Worm (Caenorhabditis elegans): ENCODE data around the gene F55G7.5.

F55G7.5 gene

DNA sequence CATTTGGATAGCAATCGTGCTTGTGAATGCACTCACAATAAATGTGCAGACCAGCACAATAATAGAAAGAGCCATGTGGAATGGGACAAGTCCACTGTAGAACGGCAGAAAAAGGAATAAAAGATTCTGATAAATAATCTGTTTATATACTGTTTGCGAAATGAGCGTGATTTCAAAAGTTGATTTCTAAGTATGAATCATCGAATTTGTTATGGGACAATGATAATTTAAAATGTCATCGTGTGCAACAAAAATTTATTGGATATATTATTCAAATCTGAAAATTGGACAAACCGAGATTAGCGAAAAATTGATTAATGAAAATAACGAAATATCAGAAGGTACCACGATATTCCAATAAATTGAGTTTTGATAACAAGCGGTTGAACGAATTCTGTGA is at the start of gene F55G7.5:
Gene F55G7.5, minus strand, starts transcription at position 101 of the 400 bp plus-strand sequence.
- TF ChIP-seq nhr-11 (tag; optimal IDR thresholded peaks at IDR 0.05) (no peak), ceh-9 (tag; optimal IDR thresholded peaks at IDR 0.05) (no peak), ceh-28 (tag; optimal IDR thresholded peaks at IDR 0.05) (no peak), ama-1 (optimal IDR thresholded peaks at IDR 0.05) (no peak), eor-1 (tag; optimal IDR thresholded peaks at IDR 0.05) (no peak), lin-39 (tag; optimal IDR thresholded peaks at IDR 0.05) (no peak), ztf-4 (tag; optimal IDR thresholded peaks at IDR 0.05) (no peak), lin-15B (tag; optimal IDR thresholded peaks at IDR 0.05) (no peak), daf-12 (tag; optimal IDR thresholded peaks at IDR 0.05) (no peak), unc-39 (tag; optimal IDR thresholded peaks at IDR 0.05) (no peak), pqm-1 (tag; optimal IDR thresholded peaks at IDR 0.05) (no peak), mml-1 (tag; optimal IDR thresholded peaks at IDR 0.05) (no peak), egl-5 (tag; optimal IDR thresholded peaks at IDR 0.05) (no peak), nhr-76 (tag; optimal IDR thresholded peaks at IDR 0.05) (no peak), elt-3 (tag; optimal IDR thresholded peaks at IDR 0.05) (no peak), nhr-12 (tag; optimal IDR thresholded peaks at IDR 0.05) (no peak), pha-4 (tag; optimal IDR thresholded peaks at IDR 0.05) (no peak), egl-27 (tag; optimal IDR thresholded peaks at IDR 0.05) (no peak), ceh-82 (tag; optimal IDR thresholded peaks at IDR 0.05) (no peak)

DNA sequence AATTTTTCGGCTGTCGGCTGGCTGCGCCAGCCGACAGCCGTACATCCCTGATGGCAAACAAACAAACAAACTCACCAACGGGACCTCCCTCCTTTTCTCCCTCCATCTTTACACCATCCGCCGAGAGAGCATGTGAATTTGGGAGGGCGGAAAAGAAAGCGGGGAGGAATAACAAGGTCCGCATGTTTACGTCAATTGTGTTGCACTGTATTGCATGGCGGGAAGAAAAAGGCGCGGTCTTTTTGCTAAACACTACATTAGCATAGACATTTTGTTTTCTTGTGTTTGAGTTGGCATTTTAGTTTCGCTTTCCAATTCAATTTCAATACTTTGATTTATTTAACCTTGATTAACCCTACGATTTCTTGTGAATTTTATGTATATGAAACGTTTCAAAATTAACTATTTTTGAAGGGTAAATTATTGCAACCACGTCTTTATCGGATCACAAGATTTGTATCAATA is 49.2 kb upstream of the F55G7.5 start, which contains the start of gene C49F5.6:
Gene C49F5.6, plus strand, starts transcription at position 415 of the 465 bp plus-strand sequence.
- no peak for TF ChIP-seq unc-62 (GFP tag; optimal IDR thresholded peaks at IDR 0.05)
- no peak for TF ChIP-seq nhr-23 (tag; optimal IDR thresholded peaks at IDR 0.05)

DNA sequence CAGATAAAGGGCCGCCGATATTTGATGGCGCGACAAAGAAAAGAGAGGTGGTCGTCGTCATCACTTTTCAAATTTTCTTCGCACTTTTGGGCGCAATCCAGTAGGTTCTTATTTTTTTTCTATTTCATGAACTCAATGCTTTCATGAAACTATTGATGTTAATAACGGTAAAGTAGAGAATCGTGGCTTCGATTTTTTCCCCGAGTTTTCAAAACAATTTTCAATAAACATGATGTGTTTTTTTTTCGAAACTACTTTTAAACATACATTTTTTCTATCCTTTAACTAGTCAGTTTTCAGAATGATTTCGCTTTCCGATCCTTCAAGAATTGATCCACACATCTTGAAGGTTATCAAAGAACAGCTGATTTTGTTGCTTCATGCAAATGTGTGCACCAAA is 47.2 kb upstream of the F55G7.5 start, which contains the start of gene C49F5.5:
Gene C49F5.5, plus strand, starts transcription at position 301 of the 400 bp plus-strand sequence.
- TF ChIP-seq elt-2 (tag; optimal IDR thresholded peaks at IDR 0.05) (no peak), elt-3 (tag; optimal IDR thresholded peaks at IDR 0.05) (no peak), R02D3.7 (tag; optimal IDR thresholded peaks at IDR 0.05) (no peak), lin-39 (tag; optimal IDR thresholded peaks at IDR 0.05) (no peak), ZK546.5 (tag; optimal IDR thresholded peaks at IDR 0.05) (no peak), hmg-11 (tag; optimal IDR thresholded peaks at IDR 0.05) (no peak), egl-27 (tag; optimal IDR thresholded peaks at IDR 0.05) (no peak), nhr-28 (tag; optimal IDR thresholded peaks at IDR 0.05) (no peak)

DNA sequence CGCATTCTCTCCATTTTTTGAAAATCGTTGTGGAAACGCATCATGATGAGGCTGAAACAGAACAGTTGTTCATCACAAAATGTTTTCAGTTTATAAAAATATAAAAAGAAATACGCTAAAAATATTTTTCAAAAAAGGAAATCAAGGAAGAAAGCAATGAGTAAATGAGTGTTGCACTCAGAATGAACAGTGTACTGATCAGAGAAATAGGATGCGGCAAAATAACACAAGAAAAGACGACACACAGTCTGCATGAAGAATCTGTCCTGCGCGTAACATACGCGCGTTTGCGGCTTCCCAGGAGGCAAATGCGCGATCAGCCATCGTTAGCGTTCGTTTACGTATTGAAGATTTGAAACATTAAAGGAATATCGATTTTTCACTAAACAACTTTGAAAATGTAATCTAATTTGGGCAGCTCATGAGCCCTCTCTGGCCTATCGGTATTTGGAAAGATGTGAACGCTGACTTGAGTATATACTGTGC is 44.9 kb upstream of the F55G7.5 start, which contains the start of gene C49F5.3:
Gene C49F5.3, minus strand, starts transcription at position 51 of the 486 bp plus-strand sequence.
- TF ChIP-seq nhr-11 (tag; optimal IDR thresholded peaks at IDR 0.05) (no peak), unc-62 (GFP tag; optimal IDR thresholded peaks at IDR 0.05) (no peak), sea-2 (GFP tag; optimal IDR thresholded peaks at IDR 0.05) (no peak), lin-39 (tag; optimal IDR thresholded peaks at IDR 0.05) (no peak), nhr-77 (tag; optimal IDR thresholded peaks at IDR 0.05) (no peak), fkh-2 (tag; optimal IDR thresholded peaks at IDR 0.05) (no peak), nhr-12 (tag; optimal IDR thresholded peaks at IDR 0.05) (no peak), elt-1 (tag; optimal IDR thresholded peaks at IDR 0.05) (no peak), ceh-82 (tag; optimal IDR thresholded peaks at IDR 0.05) (no peak), ztf-4 (tag; optimal IDR thresholded peaks at IDR 0.05) (no peak), nhr-237 (tag; optimal IDR thresholded peaks at IDR 0.05) (no peak), eor-1 (tag; optimal IDR thresholded peaks at IDR 0.05) (no peak), lsy-12 (tag; optimal IDR thresholded peaks at IDR 0.05) (no peak), mml-1 (tag; optimal IDR thresholded peaks at IDR 0.05) (no peak)

DNA sequence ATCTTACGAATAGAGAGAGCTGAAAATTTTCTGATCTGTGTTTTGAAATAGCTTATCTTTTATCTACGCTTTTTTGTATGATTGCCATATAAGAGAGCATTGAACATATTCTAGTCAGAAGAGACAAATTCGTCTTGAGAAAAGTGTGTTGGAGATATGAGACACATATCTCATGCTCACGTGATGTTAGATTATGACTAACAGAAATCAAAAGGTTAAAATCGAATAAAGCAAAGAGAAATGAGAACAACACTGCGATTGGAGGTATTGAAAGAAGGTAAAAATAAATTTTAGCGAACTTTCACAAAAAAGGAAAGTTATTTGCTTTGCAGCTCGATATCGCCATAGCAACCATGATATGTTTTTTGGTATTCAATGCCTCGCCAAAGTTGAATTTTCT is 43.3 kb upstream of the F55G7.5 start, which contains the start of gene nhr-167:
Gene nhr-167, minus strand, starts transcription at position 21 of the 400 bp plus-strand sequence.
- TF ChIP-seq sea-2 (GFP tag; optimal IDR thresholded peaks at IDR 0.05) = no peak
- no peak for TF ChIP-seq ceh-28 (tag; optimal IDR thresholded peaks at IDR 0.05)
- TF ChIP-seq ceh-82 (tag; optimal IDR thresholded peaks at IDR 0.05) = no peak
- no peak for TF ChIP-seq ztf-4 (tag; optimal IDR thresholded peaks at IDR 0.05)
- TF ChIP-seq nhr-11 (tag; optimal IDR thresholded peaks at IDR 0.05) = no peak
- TF ChIP-seq R02D3.7 (tag; optimal IDR thresholded peaks at IDR 0.05) = no peak
- TF ChIP-seq ZK546.5 (tag; optimal IDR thresholded peaks at IDR 0.05) = no peak
